Worm (Caenorhabditis elegans) whole organism, L1 larva: Measurements from ENCODE around the gene srp-2.

Experiments used
- C34B4.2 ChIP-seq: sonication (generic microtip); optimal IDR thresholded peaks from 2 replicates; lab custom pipeline; 2017; ENCODE audit warnings: mild to moderate bottlenecking, missing genetic modification characterization, missing compliant biosample characterization
- ceh-63 ChIP-seq: fragments of 200-800 bp; sonication (Bioruptor generic); optimal IDR thresholded peaks from 2 replicates; lab custom pipeline; 2018; ENCODE audit warnings: mild to moderate bottlenecking, missing genetic modification characterization, missing compliant biosample characterization
- ceh-82 ChIP-seq, 3 experiments: fragments of 150-350 bp in 1 of 3; sonication (generic microtip) in 2 of 3; optimal IDR thresholded peaks; 2 replicates each; lab custom pipeline; 2014 to 2017; ENCODE audit warnings: missing biosample characterization in 3 of 3, missing genetic modification characterization in 3 of 3
- egl-27 ChIP-seq, 2 experiments: fragments of 150-350 bp in 1 of 2; sonication (generic microtip); optimal IDR thresholded peaks; 3 replicates each; lab custom pipeline; 2017 to 2018; ENCODE audit warnings: missing biosample characterization in 2 of 2, missing genetic modification characterization in 2 of 2, missing genetic modification reagents in 2 of 2
- nhr-11 ChIP-seq: fragments of 150-350 bp; optimal IDR thresholded peaks from 2 replicates; lab custom pipeline; 2014; ENCODE audit warnings: missing biosample characterization, missing genetic modification characterization
- nhr-12 ChIP-seq: sonication (generic microtip); optimal IDR thresholded peaks from 2 replicates; lab custom pipeline; 2017; ENCODE audit warnings: missing biosample characterization, missing genetic modification characterization
- nhr-77 ChIP-seq: fragments of 150-350 bp; optimal IDR thresholded peaks from 2 replicates; lab custom pipeline; 2014; ENCODE audit warnings: missing biosample characterization, missing genetic modification characterization
- ztf-4 ChIP-seq: fragments of 150-350 bp; optimal IDR thresholded peaks from 2 replicates; lab custom pipeline; 2014; ENCODE audit warnings: missing biosample characterization, missing genetic modification characterization

ce11 chrV:722889-723288, 39.6 kb upstream of the srp-2 start:
- TF ChIP-seq nhr-77, result no peak
- no peak for TF ChIP-seq nhr-11 (tag; lab: Kevin White, UChicago)
- no peak for TF ChIP-seq egl-27 (tag; optimal IDR thresholded peaks at IDR 0.05; lab: Kevin White, UChicago)
- no peak for TF ChIP-seq ztf-4 (tag; lab: Kevin White, UChicago)
- TF ChIP-seq nhr-12, result no peak
- TF ChIP-seq C34B4.2, result no peak
- TF ChIP-seq ceh-82 (tag; optimal IDR thresholded peaks at IDR 0.05; lab: Kevin White, UChicago), result no peak
- no peak for TF ChIP-seq ceh-63
